Worm (Caenorhabditis elegans) whole organism, young adult: Measurements from ENCODE around the gene srm-4.

Experiments used
- Y53G8AR.9 ChIP-seq: fragments of 200-800 bp; sonication (Bioruptor generic); conservative IDR thresholded peaks from 2 replicates; pipeline ENCODE4 v1.3.6; 2022; ENCODE audit warnings: missing genetic modification reagents, missing genetic modification characterization, missing compliant biosample characterization
- Y67H2A.10 ChIP-seq: fragments of 200-800 bp; sonication (Bioruptor generic); conservative IDR thresholded peaks from 2 replicates; pipeline ENCODE4 v1.3.6; 2022; ENCODE audit warnings: missing genetic modification reagents, missing genetic modification characterization, missing compliant biosample characterization
- Y95B8A.8 ChIP-seq: fragments of 200-800 bp; sonication (Bioruptor generic); IDR thresholded peaks from 2 replicates; pipeline ENCODE4 v1.3.6; 2022; ENCODE audit warnings: missing genetic modification reagents, missing genetic modification characterization, missing compliant biosample characterization
- ets-4 ChIP-seq: fragments of 200-800 bp; sonication (Bioruptor generic); optimal IDR thresholded peaks from 2 replicates; lab custom pipeline; 2018; ENCODE audit warnings: mild to moderate bottlenecking, missing genetic modification characterization, missing compliant biosample characterization
- gei-17 ChIP-seq: fragments of 200-800 bp; sonication (Bioruptor generic); optimal IDR thresholded peaks from 2 replicates; lab custom pipeline; 2018; ENCODE audit warnings: mild to moderate bottlenecking, missing genetic modification characterization, missing compliant biosample characterization
- hlh-26 ChIP-seq: fragments of 200-800 bp; sonication (Bioruptor generic); conservative IDR thresholded peaks from 2 replicates; pipeline ENCODE4 v1.3.6; 2022; ENCODE audit warnings: missing genetic modification reagents, missing genetic modification characterization, missing compliant biosample characterization
- lsl-1 ChIP-seq: fragments of 200-800 bp; sonication (Bioruptor generic); optimal IDR thresholded peaks from 2 replicates; lab custom pipeline; 2018; ENCODE audit warnings: mild to moderate bottlenecking, missing genetic modification characterization, moderate library complexity, missing compliant biosample characterization
- madf-3 ChIP-seq: fragments of 200-800 bp; sonication (Bioruptor generic); IDR thresholded peaks from 2 replicates; pipeline ENCODE4 v1.3.6; 2022; ENCODE audit warnings: missing genetic modification reagents, missing genetic modification characterization, missing compliant biosample characterization
- nhr-90 ChIP-seq: sonication (generic microtip); optimal IDR thresholded peaks from 2 replicates; lab custom pipeline; 2016; ENCODE audit warnings: missing genotype, mild to moderate bottlenecking, missing genetic modification characterization, missing compliant biosample characterization
- repo-1 ChIP-seq: sonication (generic microtip); optimal IDR thresholded peaks from 2 replicates; lab custom pipeline; 2017; ENCODE audit warnings: mild to moderate bottlenecking, missing genetic modification characterization, missing compliant biosample characterization
- snpc-1.3 ChIP-seq: sonication (generic microtip); optimal IDR thresholded peaks from 2 replicates; lab custom pipeline; 2017; ENCODE audit warnings: missing genetic modification characterization, mild to moderate bottlenecking, missing compliant biosample characterization, antibody characterized with exemption, moderate library complexity, missing genotype, missing genetic modification reagents; ENCODE audit not compliant: insufficient read depth
- snpc-4 ChIP-seq, 5 experiments: fragments of 150-350 bp in 1 of 5; sonication (generic microtip) in 4 of 5; optimal IDR thresholded peaks; 2 replicates each; lab custom pipeline; 2014 to 2018; ENCODE audit warnings: missing genetic modification characterization in 5 of 5, missing biosample characterization in 3 of 5, antibody characterized with exemption in 2 of 5, mild to moderate bottlenecking in 2 of 5, missing compliant biosample characterization in 2 of 5, missing genotype in 2 of 5, moderate library complexity in 2 of 5, missing genetic modification reagents in 1 of 5
- tlf-1 ChIP-seq: fragments of 200-800 bp; sonication (Bioruptor generic); optimal IDR thresholded peaks from 2 replicates; lab custom pipeline; 2018; ENCODE audit warnings: mild to moderate bottlenecking, missing genetic modification characterization, missing compliant biosample characterization
- ztf-18 ChIP-seq: sonication (generic microtip); optimal IDR thresholded peaks from 2 replicates; lab custom pipeline; 2016; ENCODE audit warnings: missing genotype, mild to moderate bottlenecking, missing genetic modification characterization, missing compliant biosample characterization

DNA sequence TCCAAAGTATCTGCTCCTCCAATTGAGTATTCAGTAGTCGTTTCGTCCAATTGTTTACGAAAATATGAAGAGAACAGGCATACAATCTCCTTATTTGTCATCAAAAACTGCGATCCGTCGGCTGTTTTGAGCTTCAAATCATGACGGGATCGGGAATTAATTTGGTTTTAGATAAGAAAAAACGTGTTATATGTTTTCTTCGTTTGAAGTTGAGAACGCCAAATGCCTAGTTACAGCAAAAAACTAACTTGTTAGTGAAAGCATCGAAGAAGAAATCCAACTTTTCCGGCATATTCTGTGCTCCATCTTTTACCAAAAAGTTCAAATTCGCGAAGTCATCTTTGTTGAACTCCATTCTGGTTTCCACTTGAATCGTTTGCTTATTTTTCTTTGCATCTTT, 43.9 kb upstream of the srm-4 start, which contains the start of gene F14D7.1:
- TF ChIP-seq lsl-1 (GFP tag; lab: Kevin White, UChicago) (no peak), gei-17 (GFP tag; lab: Kevin White, UChicago) (no peak), madf-3 (GFP tag; lab: Robert Waterston, UW) (no peak), Y95B8A.8 (no peak), ztf-18 (no peak), nhr-90 (tag; lab: Kevin White, UChicago) (no peak), hlh-26 (GFP tag; lab: Robert Waterston, UW) (no peak), repo-1 (tag; lab: Kevin White, UChicago) (no peak), Y67H2A.10 (GFP tag; lab: Robert Waterston, UW) (no peak), snpc-4 (GFP tag; optimal IDR thresholded peaks at IDR 0.05; lab: Kevin White, UChicago) (no peak), snpc-4 (tag; optimal IDR thresholded peaks at IDR 0.05; lab: Kevin White, UChicago) (no peak), tlf-1 (GFP tag; lab: Kevin White, UChicago) (no peak), snpc-1.3 (no peak), Y53G8AR.9 (GFP tag; lab: Robert Waterston, UW) (no peak), ets-4 (GFP tag; lab: Kevin White, UChicago) (no peak)
